Worm (Caenorhabditis elegans): Measurements from ENCODE around the gene srlf-13.

The srlf-13 gene

ce11 chrIV:10935336-10935735 lies 38.9 kb upstream of the srlf-13 start:
- TF ChIP-seq arid-1 (GFP tag; conservative IDR thresholded peaks at IDR 0.05) (0 out of 2 replicates have a peak, but pooled peaks have one; percentile 34), daf-19 (GFP tag; conservative IDR thresholded peaks at IDR 0.05) (no peak), jun-1 (tag; optimal IDR thresholded peaks at IDR 0.05) (no peak), nhr-102 (tag; optimal IDR thresholded peaks at IDR 0.05) (peak; percentile 43), T26A8.4 (GFP tag; IDR thresholded peaks at IDR 0.05) (peak; percentile 50; the same call in 1 of the 2 replicates), nhr-77 (tag; optimal IDR thresholded peaks at IDR 0.05) (peak; percentile 75), nhr-25 (tag; optimal IDR thresholded peaks at IDR 0.05; ENCODE audit: borderline replicate concordance, insufficient read depth) (no peak), ceh-28 (tag; optimal IDR thresholded peaks at IDR 0.05) (peak; percentile 59), nhr-6 (tag; optimal IDR thresholded peaks at IDR 0.05) (peak; percentile 67), nhr-10 (tag; optimal IDR thresholded peaks at IDR 0.05) (no peak), mdl-1 (tag; optimal IDR thresholded peaks at IDR 0.05) (peak; percentile 52 to 88), lin-29 (GFP tag; IDR thresholded peaks at IDR 0.05) (no peak), hlh-11 (tag; optimal IDR thresholded peaks at IDR 0.05) (peak; percentile 99), F44E2.7 (GFP tag; IDR thresholded peaks at IDR 0.05) (no peak), dmd-6 (GFP tag; IDR thresholded peaks at IDR 0.05) (peak; percentile 88), nhr-11 (tag; optimal IDR thresholded peaks at IDR 0.05) (peak; percentile 93), daf-16 (GFP tag; optimal IDR thresholded peaks at IDR 0.05) (peak in 1 of 2 experiments; percentile 50), daf-16 (tag; optimal IDR thresholded peaks at IDR 0.05) (peak; percentile 67), F37D6.2 (tag; optimal IDR thresholded peaks at IDR 0.05) (peak; percentile 63), fos-1 (tag; optimal IDR thresholded peaks at IDR 0.05) (no peak), php-3 (GFP tag; IDR thresholded peaks at IDR 0.05) (peak; percentile 44; the same call in 1 of the 2 replicates), zip-2 (tag; optimal IDR thresholded peaks at IDR 0.05) (no peak), lin-15B (tag; optimal IDR thresholded peaks at IDR 0.05) (no peak), nhr-28 (tag; optimal IDR thresholded peaks at IDR 0.05) (peak; percentile 55), lin-1 (GFP tag; IDR thresholded peaks at IDR 0.05) (0 out of 2 replicates have a peak, but pooled peaks have one; percentile 54), ztf-11 (tag; optimal IDR thresholded peaks at IDR 0.05) (no peak), mep-1 (tag; optimal IDR thresholded peaks at IDR 0.05) (peak; percentile 90), F49E8.2 (tag; optimal IDR thresholded peaks at IDR 0.05; ENCODE audit: borderline replicate concordance) (no peak), mdt-29 (GFP tag; IDR thresholded peaks at IDR 0.05) (peak; percentile 80), lir-3 (tag; optimal IDR thresholded peaks at IDR 0.05) (no peak), gei-8 (GFP tag; optimal IDR thresholded peaks at IDR 0.05) (peak; percentile 4), tag-97 (GFP tag; IDR thresholded peaks at IDR 0.05) (no peak), lin-13 (GFP tag; optimal IDR thresholded peaks at IDR 0.05) (peak; percentile 58), ceh-20 (GFP tag; IDR thresholded peaks at IDR 0.05) (peak; percentile 91), dve-1 (tag; optimal IDR thresholded peaks at IDR 0.05; ENCODE audit: insufficient read depth) (peak; percentile 79), zfp-3 (GFP tag; conservative IDR thresholded peaks at IDR 0.05) (peak; percentile 50; the same call in 1 of the 2 replicates), dpl-1 (GFP tag; optimal IDR thresholded peaks at IDR 0.05) (peak; percentile 59), tra-1 (GFP tag; IDR thresholded peaks at IDR 0.05) (peak; percentile 84), lim-7 (GFP tag; IDR thresholded peaks at IDR 0.05) (no peak), ceh-62 (tag; optimal IDR thresholded peaks at IDR 0.05) (no peak), aly-2 (tag; optimal IDR thresholded peaks at IDR 0.05) (no peak), ceh-32 (tag; optimal IDR thresholded peaks at IDR 0.05; ENCODE audit: poor library complexity) (no peak), mes-2 (tag; optimal IDR thresholded peaks at IDR 0.05; ENCODE audit: poor library complexity, severe bottlenecking) (peak; percentile 75), ztf-7 (tag; optimal IDR thresholded peaks at IDR 0.05) (no peak), T20F7.1 (GFP tag; optimal IDR thresholded peaks at IDR 0.05) (peak; percentile 78), lsy-2 (tag; optimal IDR thresholded peaks at IDR 0.05) (peak; percentile 85 to 90), ctbp-1 (GFP tag; IDR thresholded peaks at IDR 0.05) (peak; percentile 80), hlh-30 (tag; optimal IDR thresholded peaks at IDR 0.05; ENCODE audit: insufficient read depth) (peak; percentile 100), cey-2 (tag; optimal IDR thresholded peaks at IDR 0.05; ENCODE audit: borderline replicate concordance, insufficient read depth) (no peak), egl-43 (GFP tag; IDR thresholded peaks at IDR 0.05) (peak; percentile 73; the same call in 1 of the 2 replicates)
